Worm (Caenorhabditis elegans) whole organism, L1 larva: ENCODE results near the gene ZK1290.11.

Experiments used
- C16A3.4 ChIP-seq: fragments of 150-350 bp; optimal IDR thresholded peaks from 2 replicates; lab custom pipeline; 2014; ENCODE audit warnings: missing biosample characterization, missing genetic modification characterization
- alr-1 ChIP-seq: fragments of 200-800 bp; sonication (Bioruptor generic); optimal IDR thresholded peaks from 2 replicates; lab custom pipeline; 2018; ENCODE audit warnings: borderline replicate concordance, mild to moderate bottlenecking, missing genetic modification characterization, missing compliant biosample characterization
- aly-2 ChIP-seq: fragments of 150-350 bp; optimal IDR thresholded peaks from 2 replicates; lab custom pipeline; 2014; ENCODE audit warnings: missing biosample characterization, missing genetic modification characterization
- blmp-1 ChIP-seq: fragments of 150-350 bp; optimal IDR thresholded peaks from 2 replicates; lab custom pipeline; 2014; ENCODE audit warnings: missing biosample characterization, missing genetic modification characterization
- ceh-88 ChIP-seq: fragments of 200-800 bp; sonication (Bioruptor generic); IDR thresholded peaks from 2 replicates; pipeline ENCODE4 v1.3.6; 2022; ENCODE audit warnings: missing genetic modification characterization, missing compliant biosample characterization
- elt-3 ChIP-seq, 6 experiments: fragments of 150-350 bp in 1 of 6; sonication (generic microtip); optimal IDR thresholded peaks; 2 replicates each; lab custom pipeline; 2017 to 2018; ENCODE audit warnings: missing biosample characterization in 6 of 6, missing genetic modification characterization in 6 of 6, inconsistent platforms in 1 of 6
- ets-5 ChIP-seq: fragments of 200-800 bp; sonication (Bioruptor generic); IDR thresholded peaks from 2 replicates; pipeline ENCODE4 v1.3.6; 2022; ENCODE audit warnings: missing genetic modification characterization, missing compliant biosample characterization
- fkh-8 ChIP-seq: sonication (generic microtip); optimal IDR thresholded peaks from 2 replicates; lab custom pipeline; 2016; ENCODE audit warnings: mild to moderate bottlenecking, missing genetic modification characterization, missing compliant biosample characterization
- hpl-2 ChIP-seq: fragments of 150-350 bp; optimal IDR thresholded peaks from 2 replicates; lab custom pipeline; 2014; ENCODE audit warnings: missing biosample characterization, missing genetic modification reagents, missing genetic modification characterization
- lin-13 ChIP-seq: fragments of 150-350 bp; optimal IDR thresholded peaks from 2 replicates; lab custom pipeline; 2014; ENCODE audit warnings: missing biosample characterization, missing genetic modification reagents, missing genetic modification characterization
- lin-14 ChIP-seq: fragments of 200-800 bp; sonication (Bioruptor generic); optimal IDR thresholded peaks from 2 replicates; lab custom pipeline; 2018; ENCODE audit warnings: mild to moderate bottlenecking, missing genetic modification characterization, moderate library complexity, missing compliant biosample characterization
- lir-3 ChIP-seq: sonication (generic microtip); optimal IDR thresholded peaks from 2 replicates; lab custom pipeline; 2016; ENCODE audit warnings: mild to moderate bottlenecking, missing genetic modification characterization, moderate library complexity, missing compliant biosample characterization; ENCODE audit not compliant: poor library complexity
- nhr-71 ChIP-seq: sonication (generic microtip); optimal IDR thresholded peaks from 2 replicates; lab custom pipeline; 2016; ENCODE audit warnings: mild to moderate bottlenecking, missing genetic modification characterization, moderate library complexity, missing compliant biosample characterization
- nhr-76 ChIP-seq: sonication (generic microtip); optimal IDR thresholded peaks from 2 replicates; lab custom pipeline; 2017; ENCODE audit warnings: missing biosample characterization, missing genetic modification characterization
- nhr-84 ChIP-seq: sonication (generic microtip); optimal IDR thresholded peaks from 2 replicates; lab custom pipeline; 2017; ENCODE audit warnings: missing biosample characterization, missing genetic modification characterization
- rnt-1 ChIP-seq: sonication (generic microtip); optimal IDR thresholded peaks from 2 replicates; lab custom pipeline; 2016; ENCODE audit warnings: mild to moderate bottlenecking, missing genetic modification characterization, moderate library complexity, missing compliant biosample characterization
- skn-1 ChIP-seq: fragments of 150-350 bp; optimal IDR thresholded peaks from 2 replicates; lab custom pipeline; 2014; ENCODE audit warnings: missing biosample characterization, missing genetic modification characterization
- snpc-4 ChIP-seq: fragments of 150-350 bp; optimal IDR thresholded peaks from 2 replicates; lab custom pipeline; 2014; ENCODE audit warnings: missing biosample characterization, missing genetic modification characterization
- snu-23 ChIP-seq: sonication (generic microtip); optimal IDR thresholded peaks from 2 replicates; lab custom pipeline; 2016; ENCODE audit warnings: missing genetic modification characterization, missing compliant biosample characterization
- sptf-1 ChIP-seq: fragments of 150-350 bp; optimal IDR thresholded peaks from 2 replicates; lab custom pipeline; 2014; ENCODE audit warnings: missing biosample characterization, missing genetic modification characterization
- sup-37 ChIP-seq: fragments of 200-800 bp; sonication (Bioruptor generic); optimal IDR thresholded peaks from 2 replicates; lab custom pipeline; 2018; ENCODE audit warnings: mild to moderate bottlenecking, missing genetic modification characterization, missing compliant biosample characterization
- tbx-2 ChIP-seq: sonication (generic microtip); optimal IDR thresholded peaks from 2 replicates; lab custom pipeline; 2016; ENCODE audit warnings: missing genetic modification characterization, missing compliant biosample characterization
- unc-86 ChIP-seq: sonication (generic microtip); optimal IDR thresholded peaks from 2 replicates; lab custom pipeline; 2016; ENCODE audit warnings: missing genetic modification characterization, missing compliant biosample characterization
- vab-15 ChIP-seq: sonication (generic microtip); optimal IDR thresholded peaks from 2 replicates; lab custom pipeline; 2017; ENCODE audit warnings: missing genotype, mild to moderate bottlenecking, missing genetic modification characterization, missing compliant biosample characterization
- xbp-1 ChIP-seq: sonication (generic microtip); optimal IDR thresholded peaks from 2 replicates; lab custom pipeline; 2016; ENCODE audit warnings: missing genetic modification characterization, missing compliant biosample characterization
- zip-4 ChIP-seq: fragments of 200-800 bp; sonication (Bioruptor generic); optimal IDR thresholded peaks from 2 replicates; lab custom pipeline; 2018; ENCODE audit warnings: mild to moderate bottlenecking, missing genetic modification characterization, moderate library complexity, missing compliant biosample characterization

Gene ZK1290.11

DNA sequence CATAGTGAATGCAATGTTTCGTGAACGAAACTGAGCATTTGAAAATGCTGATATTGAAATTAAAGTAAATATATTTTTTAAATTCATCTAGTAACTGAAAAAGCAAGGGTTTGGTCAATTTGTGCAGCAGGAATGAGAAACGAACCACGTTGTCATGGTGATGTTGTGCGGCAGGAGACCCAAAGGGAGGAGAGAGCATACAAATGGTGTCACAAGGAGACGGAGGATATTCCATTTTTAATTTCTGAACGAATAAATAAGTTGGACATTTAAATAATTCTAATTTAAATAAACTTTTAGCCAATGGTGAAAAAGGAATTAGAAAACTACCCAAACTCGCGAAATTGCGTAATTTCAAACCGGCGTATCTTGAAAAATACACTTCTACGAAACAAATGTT is 22.2 kb upstream of the ZK1290.11 start, which contains the start of gene mks-3:
mks-3 (minus strand) TSS at position 101 of the 400 bp plus-strand sequence.
- TF ChIP-seq ets-5 (GFP tag; lab: Robert Waterston, UW) (no peak), fkh-8 (tag; lab: Kevin White, UChicago) (peak; percentile 8)

DNA sequence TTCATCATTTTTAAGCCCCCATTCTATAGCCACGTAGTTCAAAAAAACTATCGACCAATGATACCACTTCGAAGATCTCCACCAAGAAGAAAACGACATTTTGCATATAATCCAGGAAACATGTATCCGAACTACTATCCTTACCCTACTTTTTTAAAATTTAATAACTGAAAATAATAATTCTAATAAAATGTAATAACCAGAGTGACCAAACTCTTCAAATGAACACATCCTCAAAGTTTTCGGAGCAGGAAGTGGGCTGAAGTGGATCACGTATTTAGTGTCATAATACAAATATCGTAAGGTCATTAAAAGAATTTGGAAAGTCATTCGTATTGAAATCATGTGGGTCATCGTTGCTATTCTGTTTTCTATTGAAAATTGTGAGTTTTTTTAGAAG is 16.0 kb upstream of the ZK1290.11 start, which contains the start of gene F35D2.6:
F35D2.6 (plus strand) TSS at position 301 of the 400 bp plus-strand sequence.
- no peak for TF ChIP-seq nhr-71 (tag; lab: Kevin White, UChicago)
- TF ChIP-seq elt-3 (tag; optimal IDR thresholded peaks at IDR 0.05; lab: Kevin White, UChicago): no peak
- no peak for TF ChIP-seq lir-3 (tag; lab: Kevin White, UChicago)
- TF ChIP-seq tbx-2 (tag; lab: Kevin White, UChicago): no peak
- TF ChIP-seq snpc-4 (tag; lab: Kevin White, UChicago): no peak
- TF ChIP-seq skn-1: no peak

DNA sequence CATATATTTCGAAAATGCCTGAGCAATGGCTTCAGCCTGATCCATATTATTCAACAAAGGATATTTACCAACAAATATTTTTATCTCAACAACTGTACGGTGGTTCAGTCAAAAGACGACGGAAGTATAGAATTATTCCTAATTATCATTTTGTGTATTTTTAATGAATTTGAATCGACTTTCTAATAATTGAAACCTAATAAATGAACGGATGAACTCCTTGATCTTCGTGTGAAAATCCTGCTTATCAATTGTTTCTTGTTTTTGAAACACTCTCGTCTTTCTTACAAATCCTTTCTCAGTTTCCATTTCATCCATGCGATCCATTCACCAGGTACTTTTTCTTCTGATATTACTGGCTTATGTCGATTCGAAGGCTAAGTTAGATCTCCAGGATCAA is 14.2 kb upstream of the ZK1290.11 start, which contains the start of gene F35D2.1:
F35D2.1 (plus strand) TSS at position 301 of the 400 bp plus-strand sequence.
- TF ChIP-seq C16A3.4 (no peak), alr-1 (tag; lab: Kevin White, UChicago) (no peak), nhr-84 (no peak), ceh-88 (no peak)

DNA sequence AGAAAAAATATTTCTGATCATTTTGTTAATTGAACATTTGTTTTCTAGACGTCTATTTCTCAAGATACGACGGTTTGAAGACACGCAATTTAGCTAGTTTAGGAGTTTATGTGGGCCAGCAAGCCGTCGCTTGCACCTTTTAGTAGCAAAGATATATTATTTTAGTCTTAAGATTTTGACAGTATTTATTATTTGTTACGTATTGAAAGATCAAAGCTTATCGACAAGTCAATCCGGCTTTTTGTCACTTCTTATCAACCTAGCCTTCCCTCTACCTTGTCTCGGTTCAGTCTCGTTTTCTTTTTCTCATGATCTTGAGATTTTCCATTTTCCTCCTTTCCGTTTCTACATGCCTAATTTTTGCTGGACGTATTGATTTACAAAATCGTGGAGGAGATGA is 12.7 kb upstream of the ZK1290.11 start, which contains the start of gene F35D2.2:
F35D2.2 (plus strand) TSS at position 301 of the 400 bp plus-strand sequence.
- TF ChIP-seq tbx-2 (tag; lab: Kevin White, UChicago): no peak
- no peak for TF ChIP-seq sptf-1 (tag; lab: Kevin White, UChicago)
- no peak for TF ChIP-seq unc-86
- TF ChIP-seq xbp-1: no peak
- no peak for TF ChIP-seq elt-3 (tag; optimal IDR thresholded peaks at IDR 0.05; lab: Kevin White, UChicago)
- TF ChIP-seq, all 84 proteins: peak for 0

DNA sequence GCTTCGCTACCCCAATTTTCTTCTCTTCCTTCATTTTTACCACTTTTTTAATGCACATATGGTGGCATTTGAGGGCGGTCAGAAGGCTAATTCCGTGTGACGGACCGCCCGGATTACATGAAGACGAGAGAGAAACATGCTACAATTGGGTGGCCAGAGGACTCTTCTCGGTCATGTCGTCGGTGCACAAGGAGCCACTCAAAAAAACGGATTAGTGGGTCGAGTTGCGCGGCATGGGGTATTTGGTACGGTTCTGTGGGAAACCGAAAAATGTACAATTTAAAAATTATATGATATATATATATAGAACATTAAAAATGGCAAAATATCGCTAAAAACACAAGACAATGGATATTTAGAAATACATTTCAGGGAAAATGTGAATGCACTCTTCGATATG is 9.4 kb upstream of the ZK1290.11 start:
- TF ChIP-seq lin-14 (GFP tag; lab: Kevin White, UChicago) (peak; percentile 8), hpl-2 (GFP tag; lab: Kevin White, UChicago) (no peak), sup-37 (GFP tag; lab: Kevin White, UChicago) (no peak), lin-13 (GFP tag; lab: Kevin White, UChicago) (no peak), vab-15 (tag; lab: Kevin White, UChicago) (no peak), rnt-1 (tag; lab: Kevin White, UChicago) (no peak)
- TF ChIP-seq, all 84 proteins: peak for 1

DNA sequence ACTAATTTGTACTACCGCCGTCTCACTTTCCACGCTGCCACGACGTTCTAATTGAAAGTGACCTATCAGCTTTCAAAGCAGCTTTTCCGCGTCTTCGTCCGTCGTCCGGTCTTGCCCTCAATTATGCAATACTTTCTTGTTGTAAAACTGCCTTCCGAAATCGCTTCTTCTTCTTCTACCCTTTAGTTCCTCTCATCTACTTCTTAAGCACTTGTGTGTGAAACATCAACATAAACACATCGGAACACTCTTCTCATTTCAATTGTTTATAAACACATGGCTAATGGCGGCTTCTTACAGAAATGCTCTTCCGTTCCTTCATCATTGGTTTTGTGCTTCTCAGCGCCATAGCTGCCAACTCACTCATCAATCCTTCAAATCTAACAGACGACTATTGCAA is 8.9 kb upstream of the ZK1290.11 start, which contains the start of gene F35D2.3:
F35D2.3 (plus strand) TSS at position 301 of the 400 bp plus-strand sequence.
- TF ChIP-seq zip-4 (GFP tag; lab: Kevin White, UChicago) (no peak), lir-3 (tag; lab: Kevin White, UChicago) (no peak), aly-2 (tag; lab: Kevin White, UChicago) (no peak)

DNA sequence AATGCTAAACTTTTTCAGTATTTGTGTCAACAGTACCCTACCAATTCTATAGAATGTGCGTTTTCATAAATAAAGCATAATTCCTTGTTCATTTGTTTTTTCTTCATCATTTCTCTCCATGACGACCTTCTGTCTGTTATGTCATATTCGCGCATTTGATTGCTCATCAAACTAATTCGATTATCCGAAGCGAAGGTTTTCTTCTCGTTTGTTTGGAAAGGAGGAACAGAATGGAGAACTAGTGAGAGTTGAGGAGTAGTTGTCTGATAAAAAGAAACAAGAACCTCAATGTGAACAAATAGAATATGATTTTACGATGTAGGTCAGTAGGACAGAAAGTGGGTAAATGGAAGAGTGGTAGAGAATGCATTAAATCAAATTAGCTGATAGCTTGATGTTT is 1.2 kb upstream of the ZK1290.11 start:
- TF ChIP-seq fkh-8 (tag; lab: Kevin White, UChicago) (no peak), zip-4 (GFP tag; lab: Kevin White, UChicago) (no peak), blmp-1 (tag; lab: Kevin White, UChicago) (peak; percentile 56), aly-2 (tag; lab: Kevin White, UChicago) (no peak), nhr-76 (tag; lab: Kevin White, UChicago) (no peak)

DNA sequence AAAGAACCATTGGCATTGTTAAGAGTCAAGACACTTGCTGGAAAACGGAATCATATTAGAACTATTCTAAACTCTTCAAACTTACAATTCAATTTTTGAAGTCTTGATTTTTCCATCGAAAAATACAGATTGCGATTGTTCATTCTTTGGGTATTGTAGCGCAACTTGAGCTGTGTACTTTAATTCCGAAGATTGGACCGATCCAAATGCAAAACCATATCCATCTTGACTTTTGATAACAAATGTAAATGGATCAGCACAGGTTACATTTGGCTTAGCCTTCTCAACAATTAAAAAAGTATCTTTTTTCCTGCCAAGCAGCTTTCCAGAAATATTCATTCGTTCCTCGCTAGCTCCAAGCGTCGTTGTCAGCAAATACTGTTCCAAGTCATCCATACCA is 550 bp downstream of the ZK1290.11 start:
- TF ChIP-seq snpc-4 (tag; lab: Kevin White, UChicago) (no peak), snu-23 (GFP tag; lab: Kevin White, UChicago) (no peak)
